Worm (Caenorhabditis elegans) whole organism, L4/young adult: ENCODE measurements around the gene smim-14.
"Not testable (repeated sequence)": the region's sequence is repeated elsewhere in the genome, so short reads cannot be mapped to it uniquely, and the experiment has no call there.

Experiments
- W03F9.2 ChIP-seq: fragments of 150-350 bp; optimal IDR thresholded peaks from 2 replicates; lab custom pipeline; 2014; ENCODE audit warnings: missing biosample characterization, missing genetic modification characterization
- dao-5 ChIP-seq: sonication (generic microtip); optimal IDR thresholded peaks from 2 replicates; lab custom pipeline; 2016; ENCODE audit warnings: missing genotype, missing genetic modification characterization, moderate library complexity, missing compliant biosample characterization
- him-1 ChIP-seq: sonication (generic microtip); optimal IDR thresholded peaks from 2 replicates; lab custom pipeline; 2016; ENCODE audit warnings: missing genotype, missing genetic modification reagents, missing genetic modification characterization, missing compliant biosample characterization

DNA sequence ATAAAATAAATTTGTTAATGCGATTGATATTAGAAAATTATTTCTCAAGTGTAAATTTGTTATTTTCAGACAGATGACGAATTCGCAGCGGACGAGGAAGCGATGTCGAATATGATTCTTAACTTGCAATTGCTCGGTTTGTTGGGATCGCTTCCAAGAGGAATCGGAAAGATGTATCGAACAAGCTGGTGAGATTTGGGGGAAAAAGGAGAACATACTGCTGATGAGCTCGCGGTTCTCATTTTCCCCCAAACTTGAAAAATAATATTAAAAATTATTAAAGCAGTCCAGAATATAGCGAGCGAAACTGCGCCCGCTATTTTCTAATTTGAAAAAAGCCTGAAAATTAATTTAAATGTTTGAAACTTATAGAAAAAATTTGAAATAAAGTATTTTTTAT is 16.1 kb downstream of the smim-14 start, which contains the start of gene C34C12.2:
- TF ChIP-seq him-1 (tag; lab: Kevin White, UChicago); dao-5; W03F9.2 (tag; lab: Kevin White, UChicago): not testable (repeated sequence)
